Fruit fly (Drosophila melanogaster): ENCODE data around the gene Nup37.

- TF ChIP-seq CG11762 (GFP tag; optimal IDR thresholded peaks at IDR 0.05; ENCODE audit: insufficient read depth) (peak; percentile 77), fd59A (GFP tag; optimal IDR thresholded peaks at IDR 0.05) (peak; percentile 82), pdm3 (GFP tag; optimal IDR thresholded peaks at IDR 0.05) (peak; percentile 84), CG11902 (GFP tag; optimal IDR thresholded peaks at IDR 0.05) (peak; percentile 61)
Measured at dm6 chr3R:25207405-25208003, 40.0 kb upstream of the Nup37 start.
